Fruit fly (Drosophila melanogaster) whole organism, embryonic: ENCODE results near the gene CG13088.

Experiments
- Asciz ChIP-seq: fragments of 200-800 bp; sonication (Bioruptor generic); optimal IDR thresholded peaks from 2 replicates; lab custom pipeline; 2017; ENCODE audit warnings: missing biosample characterization, mild to moderate bottlenecking, missing genetic modification characterization, missing genetic modification reagents
- Atf3 ChIP-seq: fragments of 200-800 bp; sonication (Bioruptor generic); optimal IDR thresholded peaks from 3 replicates; lab custom pipeline; 2016; ENCODE audit warnings: missing biosample characterization, missing genetic modification characterization
- BEAF-32 ChIP-seq: fragments of 200-800 bp; sonication (Bioruptor generic); optimal IDR thresholded peaks from 3 replicates; lab custom pipeline; 2017; ENCODE audit warnings: missing biosample characterization, missing genetic modification characterization, mild to moderate bottlenecking, moderate library complexity, missing genetic modification reagents
- CG10366 ChIP-seq: fragments of 200-800 bp; sonication (Bioruptor generic); IDR thresholded peaks from 2 replicates; pipeline ENCODE4 v1.3.6; 2022; ENCODE audit warnings: missing biosample characterization, missing genetic modification characterization
- CG10543 ChIP-seq: fragments of 200-800 bp; sonication (Bioruptor generic); optimal IDR thresholded peaks from 3 replicates; lab custom pipeline; 2017; ENCODE audit warnings: missing biosample characterization, mild to moderate bottlenecking, missing genetic modification characterization, moderate library complexity
- CG11456 ChIP-seq: fragments of 200-800 bp; sonication (Bioruptor generic); IDR thresholded peaks from 3 replicates; pipeline ENCODE4 v1.3.6; 2022; ENCODE audit warnings: missing biosample characterization, missing genetic modification characterization
- CG11696 ChIP-seq: fragments of 200-800 bp; sonication (Bioruptor generic); IDR thresholded peaks from 2 replicates; pipeline ENCODE4 v1.3.6; 2022; ENCODE audit warnings: missing biosample characterization, missing genetic modification characterization
- CG12219 ChIP-seq: fragments of 200-800 bp; sonication (Bioruptor generic); optimal IDR thresholded peaks from 3 replicates; lab custom pipeline; 2018; ENCODE audit warnings: missing biosample characterization, mild to moderate bottlenecking, missing genetic modification characterization
- CG12391 ChIP-seq: fragments of 200-800 bp; sonication (Bioruptor generic); optimal IDR thresholded peaks from 3 replicates; lab custom pipeline; 2018; ENCODE audit warnings: missing biosample characterization, mild to moderate bottlenecking, missing genetic modification characterization, moderate library complexity
- CG14050 ChIP-seq: fragments of 200-800 bp; sonication (Bioruptor generic); IDR thresholded peaks from 3 replicates; pipeline ENCODE4 v1.3.6; 2022; ENCODE audit warnings: missing biosample characterization, missing genetic modification characterization
- CG15011 ChIP-seq: fragments of 200-800 bp; sonication (Bioruptor generic); optimal IDR thresholded peaks from 3 replicates; lab custom pipeline; 2018; ENCODE audit warnings: missing biosample characterization, mild to moderate bottlenecking, missing genetic modification characterization
- CG16863 ChIP-seq: fragments of 200-800 bp; sonication (Bioruptor generic); optimal IDR thresholded peaks from 3 replicates; lab custom pipeline; 2016; ENCODE audit warnings: missing biosample characterization, missing genetic modification characterization
- CG17912 ChIP-seq: fragments of 200-800 bp; sonication (Bioruptor generic); optimal IDR thresholded peaks from 2 replicates; lab custom pipeline; 2018; ENCODE audit warnings: missing biosample characterization, mild to moderate bottlenecking, missing genetic modification characterization
- CG1792 ChIP-seq: fragments of 200-800 bp; sonication (Bioruptor generic); optimal IDR thresholded peaks from 2 replicates; lab custom pipeline; 2016; ENCODE audit warnings: missing biosample characterization, missing genetic modification characterization
- CG18011 ChIP-seq: fragments of 200-800 bp; sonication (Bioruptor generic); optimal IDR thresholded peaks from 2 replicates; lab custom pipeline; 2017; ENCODE audit warnings: missing biosample characterization, missing genetic modification characterization, mild to moderate bottlenecking, moderate library complexity, missing genotype
- CG2116 ChIP-seq: fragments of 200-800 bp; sonication (Bioruptor generic); optimal IDR thresholded peaks from 3 replicates; lab custom pipeline; 2018; ENCODE audit warnings: missing biosample characterization, mild to moderate bottlenecking, missing genetic modification characterization
- CHES-1-like ChIP-seq: fragments of 200-800 bp; sonication (Bioruptor generic); optimal IDR thresholded peaks from 2 replicates; lab custom pipeline; 2016; ENCODE audit warnings: missing biosample characterization, missing genetic modification characterization
- CrebB ChIP-seq: fragments of 200-800 bp; sonication (Bioruptor generic); optimal IDR thresholded peaks from 3 replicates; lab custom pipeline; 2018; ENCODE audit warnings: missing biosample characterization, mild to moderate bottlenecking, missing genetic modification characterization
- Drgx ChIP-seq: fragments of 200-800 bp; sonication (Bioruptor generic); IDR thresholded peaks from 2 replicates; pipeline ENCODE4 v1.3.6; 2022; ENCODE audit warnings: missing biosample characterization, missing genetic modification characterization
- H2.0 ChIP-seq: fragments of 200-800 bp; sonication (Bioruptor generic); IDR thresholded peaks from 2 replicates; pipeline ENCODE4 v1.3.6; 2022; ENCODE audit warnings: missing biosample characterization, missing genetic modification characterization
- Hey ChIP-seq: fragments of 200-800 bp; sonication (Bioruptor generic); optimal IDR thresholded peaks from 3 replicates; lab custom pipeline; 2018; ENCODE audit warnings: missing biosample characterization, mild to moderate bottlenecking, missing genetic modification characterization
- HmgZ ChIP-seq: fragments of 200-800 bp; sonication (Bioruptor generic); optimal IDR thresholded peaks from 2 replicates; lab custom pipeline; 2018; ENCODE audit warnings: missing biosample characterization, mild to moderate bottlenecking, missing genetic modification characterization
- Hr39 ChIP-seq: fragments of >200 bp; optimal IDR thresholded peaks from 2 replicates; lab custom pipeline; 2017
- Hsf ChIP-seq: fragments of 200-800 bp; sonication (Bioruptor generic); optimal IDR thresholded peaks from 3 replicates; lab custom pipeline; 2016; ENCODE audit warnings: missing biosample characterization, missing genetic modification characterization
- Lpt ChIP-seq: fragments of >200 bp; optimal IDR thresholded peaks from 2 replicates; lab custom pipeline; 2018; ENCODE audit warnings: missing biosample characterization, missing genetic modification characterization
- MESR4 ChIP-seq: fragments of 200-800 bp; sonication (Bioruptor generic); optimal IDR thresholded peaks from 2 replicates; lab custom pipeline; 2018; ENCODE audit warnings: missing biosample characterization, mild to moderate bottlenecking, missing genetic modification characterization, moderate library complexity
- Oli ChIP-seq: fragments of 200-800 bp; sonication (Bioruptor generic); optimal IDR thresholded peaks from 2 replicates; lab custom pipeline; 2018; ENCODE audit warnings: missing biosample characterization, mild to moderate bottlenecking, missing genetic modification characterization, moderate library complexity
- Optix ChIP-seq: fragments of 200-800 bp; sonication (Bioruptor generic); IDR thresholded peaks from 3 replicates; pipeline ENCODE4 v1.3.6; 2022; ENCODE audit warnings: missing biosample characterization, missing genetic modification characterization
- Rfx ChIP-seq: fragments of 200-800 bp; sonication (Bioruptor generic); IDR thresholded peaks from 2 replicates; pipeline ENCODE4 v1.3.6; 2022; ENCODE audit warnings: missing biosample characterization, missing genetic modification characterization
- Ssrp ChIP-seq: fragments of 200-800 bp; sonication (Bioruptor generic); optimal IDR thresholded peaks from 2 replicates; lab custom pipeline; 2018; ENCODE audit warnings: missing biosample characterization, mild to moderate bottlenecking, missing genetic modification characterization, moderate library complexity
- ato ChIP-seq: fragments of 200-800 bp; sonication (Bioruptor generic); IDR thresholded peaks from 2 replicates; pipeline ENCODE4 v1.3.6; 2022; ENCODE audit warnings: missing biosample characterization, missing genetic modification characterization; ENCODE audit not compliant: partially characterized antibody
- bsh ChIP-seq, 2 experiments: fragments of 200-800 bp; sonication (Bioruptor generic); optimal IDR thresholded peaks; 2 replicates each; lab custom pipeline; 2017 to 2018; ENCODE audit warnings: mild to moderate bottlenecking in 2 of 2, missing biosample characterization in 2 of 2, missing genetic modification characterization in 2 of 2, moderate library complexity in 1 of 2
- cg ChIP-seq: fragments of 200-800 bp; sonication (Bioruptor generic); optimal IDR thresholded peaks from 3 replicates; lab custom pipeline; 2019; ENCODE audit warnings: missing biosample characterization, mild to moderate bottlenecking, missing genetic modification characterization, moderate library complexity
- dysf ChIP-seq: fragments of 200-800 bp; sonication (Bioruptor generic); IDR thresholded peaks from 3 replicates; pipeline ENCODE4 v1.3.6; 2022; ENCODE audit warnings: missing biosample characterization, missing genetic modification characterization
- exex ChIP-seq: fragments of 200-800 bp; sonication (Bioruptor generic); optimal IDR thresholded peaks from 4 replicates; lab custom pipeline; 2018; ENCODE audit warnings: missing biosample characterization, mild to moderate bottlenecking, missing genetic modification characterization, moderate library complexity
- fd64A ChIP-seq: fragments of 200-800 bp; sonication (Bioruptor generic); optimal IDR thresholded peaks from 3 replicates; lab custom pipeline; 2018; ENCODE audit warnings: missing biosample characterization, mild to moderate bottlenecking, missing genetic modification characterization
- gfzf ChIP-seq: fragments of 200-800 bp; sonication (Bioruptor generic); optimal IDR thresholded peaks from 2 replicates; lab custom pipeline; 2016; ENCODE audit warnings: missing biosample characterization, mild to moderate bottlenecking, missing genetic modification characterization, moderate library complexity
- grau ChIP-seq: fragments of 200-800 bp; optimal IDR thresholded peaks from 3 replicates; lab custom pipeline; 2019; ENCODE audit warnings: missing biosample characterization, mild to moderate bottlenecking, missing genetic modification characterization, moderate library complexity
- ham ChIP-seq: fragments of 200-800 bp; sonication (Bioruptor generic); IDR thresholded peaks from 2 replicates; pipeline ENCODE4 v1.3.6; 2022; ENCODE audit warnings: missing biosample characterization, missing genetic modification characterization
- kni ChIP-seq: fragments of 200-800 bp; sonication (Bioruptor generic); optimal IDR thresholded peaks from 3 replicates; lab custom pipeline; 2017; ENCODE audit warnings: mild to moderate bottlenecking, missing biosample characterization, missing genetic modification reagents, missing genetic modification characterization
- mam ChIP-seq: fragments of 200-800 bp; sonication (Bioruptor generic); optimal IDR thresholded peaks from 3 replicates; lab custom pipeline; 2016; ENCODE audit warnings: missing biosample characterization, missing genetic modification characterization
- nerfin-2 ChIP-seq: fragments of 200-800 bp; sonication (Bioruptor generic); IDR thresholded peaks from 2 replicates; pipeline ENCODE4 v1.3.6; 2022; ENCODE audit warnings: missing biosample characterization, missing genetic modification characterization; ENCODE audit not compliant: partially characterized antibody
- nmo ChIP-seq: fragments of 200-800 bp; sonication (Bioruptor generic); optimal IDR thresholded peaks from 2 replicates; lab custom pipeline; 2018; ENCODE audit warnings: missing biosample characterization, mild to moderate bottlenecking, missing genetic modification characterization, moderate library complexity
- nom ChIP-seq: fragments of 200-800 bp; sonication (Bioruptor generic); optimal IDR thresholded peaks from 2 replicates; lab custom pipeline; 2017; ENCODE audit warnings: missing biosample characterization, missing genetic modification characterization, mild to moderate bottlenecking, moderate library complexity, missing genetic modification reagents
- pan ChIP-seq, 4 experiments: fragments of >200 bp in 3 of 4; fragments of 200-800 bp in 1 of 4; sonication (Bioruptor generic) in 1 of 4; optimal IDR thresholded peaks in 3 of 4; IDR thresholded peaks in 1 of 4; 2 replicates each; pipeline versions ENCODE4 v1.3.6 to Lab custom; 2017 to 2022; ENCODE audit warnings: missing biosample characterization in 2 of 4, missing genetic modification characterization in 2 of 4, mixed read lengths in 1 of 4
- schlank ChIP-seq: fragments of 200-800 bp; sonication (Bioruptor generic); optimal IDR thresholded peaks from 2 replicates; lab custom pipeline; 2018; ENCODE audit warnings: missing biosample characterization, mild to moderate bottlenecking, missing genetic modification characterization
- tap ChIP-seq: fragments of 200-800 bp; optimal IDR thresholded peaks from 3 replicates; lab custom pipeline; 2019; ENCODE audit warnings: missing biosample characterization, mild to moderate bottlenecking, missing genetic modification characterization, moderate library complexity
- tna ChIP-seq: fragments of 200-800 bp; sonication (Bioruptor generic); IDR thresholded peaks from 2 replicates; pipeline ENCODE4 v1.3.6; 2022; ENCODE audit warnings: missing biosample characterization, missing genetic modification characterization; ENCODE audit not compliant: partially characterized antibody
- twi ChIP-seq: fragments of 200-800 bp; optimal IDR thresholded peaks from 2 replicates; lab custom pipeline; 2019; ENCODE audit warnings: missing biosample characterization, mild to moderate bottlenecking, missing genetic modification characterization, moderate library complexity
- vvl ChIP-seq: fragments of 200-800 bp; sonication (Bioruptor generic); IDR thresholded peaks from 2 replicates; pipeline ENCODE4 v1.3.6; 2022; ENCODE audit warnings: missing biosample characterization, missing genetic modification characterization
- wdn ChIP-seq: fragments of 200-800 bp; sonication (Bioruptor generic); IDR thresholded peaks from 2 replicates; pipeline ENCODE4 v1.3.6; 2022; ENCODE audit warnings: missing biosample characterization, missing genetic modification characterization

Gene CG13088

DNA sequence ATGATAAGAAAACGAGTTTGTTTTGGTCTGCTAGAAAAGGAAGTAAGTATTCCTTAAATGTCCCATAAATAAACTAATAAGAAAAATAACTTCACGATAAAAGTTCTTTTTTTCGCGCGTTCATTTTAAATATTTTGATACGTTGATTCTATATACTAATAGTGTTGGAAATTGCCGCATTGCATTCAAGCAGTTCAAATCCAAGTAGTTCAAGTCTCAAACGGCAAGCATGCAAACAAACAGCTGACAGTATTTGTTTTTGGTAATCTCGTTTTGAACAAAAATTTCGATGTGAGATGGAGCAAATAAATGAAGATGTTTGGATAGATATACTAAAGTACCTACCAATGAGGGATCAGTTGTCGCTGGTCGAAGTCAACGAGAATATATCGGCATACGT lies at the start of gene CG13088 (continued):
- TF ChIP-seq CG11456 (GFP tag; lab: Robert Waterston, UW): peak; percentile 47; the same call in 1 of the 3 replicates
- TF ChIP-seq CrebB (tag; lab: Kevin White, UChicago): no peak
- no peak for TF ChIP-seq CG18011 (GFP tag; lab: Kevin White, UChicago)
- TF ChIP-seq Rfx (GFP tag; lab: Robert Waterston, UW): no peak; the same call in none of the 2 replicates
- no peak for TF ChIP-seq cg
- TF ChIP-seq schlank (tag; lab: Kevin White, UChicago): no peak
- TF ChIP-seq tna: no peak
- TF ChIP-seq bsh (GFP tag; optimal IDR thresholded peaks at IDR 0.05; lab: Kevin White, UChicago): no peak
- peak; percentile 6 for TF ChIP-seq CG1792 (GFP tag; lab: Kevin White, UChicago)
- no peak for TF ChIP-seq ato (GFP tag; lab: Robert Waterston, UW)
- TF ChIP-seq wdn (GFP tag; lab: Robert Waterston, UW): no peak
- TF ChIP-seq CG12219 (GFP tag; lab: Kevin White, UChicago): no peak
- no peak for TF ChIP-seq nom (GFP tag; lab: Kevin White, UChicago)
- TF ChIP-seq tap (tag; lab: Kevin White, UChicago): no peak
- no peak for TF ChIP-seq Hr39
- TF ChIP-seq gfzf: peak; percentile 22
- no peak for TF ChIP-seq nerfin-2 (GFP tag; lab: Robert Waterston, UW)
- TF ChIP-seq twi (tag; lab: Kevin White, UChicago): no peak
- TF ChIP-seq CG15011 (GFP tag; lab: Kevin White, UChicago): no peak
- TF ChIP-seq CG2116 (GFP tag; lab: Kevin White, UChicago): peak; percentile 61
- no peak for TF ChIP-seq CG10543
- peak; percentile 39 for TF ChIP-seq MESR4 (GFP tag; lab: Kevin White, UChicago)
- TF ChIP-seq kni: no peak
- no peak for TF ChIP-seq dysf
- TF ChIP-seq grau (tag; lab: Kevin White, UChicago): no peak
- no peak for TF ChIP-seq ham (GFP tag; lab: Robert Waterston, UW)
- peak; percentile 60 for TF ChIP-seq mam (GFP tag; lab: Kevin White, UChicago)
- no peak for TF ChIP-seq exex
- peak; percentile 36 for TF ChIP-seq Hsf (GFP tag; lab: Kevin White, UChicago)
- no peak for TF ChIP-seq CG17912 (GFP tag; lab: Kevin White, UChicago)
- no peak for TF ChIP-seq CG11696 (GFP tag; lab: Robert Waterston, UW)
- no peak for TF ChIP-seq H2.0 (GFP tag; lab: Robert Waterston, UW)
- TF ChIP-seq fd64A (GFP tag; lab: Kevin White, UChicago): no peak
- no peak for TF ChIP-seq CG16863
- TF ChIP-seq Atf3: no peak
- no peak for TF ChIP-seq CG12391 (tag; lab: Kevin White, UChicago)
- no peak for TF ChIP-seq Hey (tag; lab: Kevin White, UChicago)
- TF ChIP-seq Drgx (GFP tag; lab: Robert Waterston, UW): no peak
- no peak for TF ChIP-seq CHES-1-like (GFP tag; lab: Kevin White, UChicago)
- no peak for TF ChIP-seq Ssrp (tag; lab: Kevin White, UChicago)
- TF ChIP-seq vvl (GFP tag; lab: Robert Waterston, UW): peak; percentile 75
- peak; percentile 82 for TF ChIP-seq HmgZ
- TF ChIP-seq Optix (GFP tag; lab: Robert Waterston, UW): no peak
- no peak for TF ChIP-seq Lpt (GFP tag; lab: Kevin White, UChicago)
- TF ChIP-seq Asciz: peak; percentile 3
- TF ChIP-seq CG10366 (GFP tag; lab: Robert Waterston, UW): no peak
- TF ChIP-seq BEAF-32 (GFP tag; lab: Kevin White, UChicago): peak; percentile 21
- no peak for TF ChIP-seq Oli (tag; lab: Kevin White, UChicago)
- no peak for TF ChIP-seq CG14050 (GFP tag; lab: Robert Waterston, UW)
- TF ChIP-seq nmo (GFP tag; lab: Kevin White, UChicago): peak; percentile 41
- no peak for TF ChIP-seq pan (optimal IDR thresholded peaks at IDR 0.05; lab: Kevin White, UChicago)
- TF ChIP-seq pan (GFP tag; optimal IDR thresholded peaks at IDR 0.05 in 1 of 2, IDR thresholded peaks at IDR 0.05 in 1 of 2): no peak
